Fruit fly (Drosophila melanogaster) whole organism, embryonic: ENCODE results near the gene CG42726.

Source experiments
- CG10654 ChIP-seq: fragments of 200-800 bp; sonication (Bioruptor generic); optimal IDR thresholded peaks from 2 replicates; lab custom pipeline; 2016; ENCODE audit warnings: missing biosample characterization, missing genetic modification characterization
- CG11560 ChIP-seq: fragments of 200-800 bp; sonication (Bioruptor generic); IDR thresholded peaks from 3 replicates; pipeline ENCODE4 v1.3.6; 2022; ENCODE audit warnings: missing biosample characterization, missing genetic modification characterization
- CG13894 ChIP-seq: fragments of 200-800 bp; sonication (Bioruptor generic); optimal IDR thresholded peaks from 3 replicates; lab custom pipeline; 2018; ENCODE audit warnings: missing biosample characterization, mild to moderate bottlenecking, missing genetic modification characterization, moderate library complexity
- CG14050 ChIP-seq: fragments of 200-800 bp; sonication (Bioruptor generic); IDR thresholded peaks from 3 replicates; pipeline ENCODE4 v1.3.6; 2022; ENCODE audit warnings: missing biosample characterization, missing genetic modification characterization
- CG14860 ChIP-seq: fragments of 200-800 bp; sonication (Bioruptor generic); IDR thresholded peaks from 3 replicates; pipeline ENCODE4 v1.3.6; 2022; ENCODE audit warnings: missing biosample characterization, missing genetic modification characterization; ENCODE audit not compliant: partially characterized antibody
- CG18011 ChIP-seq: fragments of 200-800 bp; sonication (Bioruptor generic); optimal IDR thresholded peaks from 2 replicates; lab custom pipeline; 2017; ENCODE audit warnings: missing biosample characterization, missing genetic modification characterization, mild to moderate bottlenecking, moderate library complexity, missing genotype
- CG18262 ChIP-seq: fragments of 200-800 bp; optimal IDR thresholded peaks from 3 replicates; lab custom pipeline; 2019; ENCODE audit warnings: missing biosample characterization, mild to moderate bottlenecking, missing genetic modification characterization, moderate library complexity
- CG2120 ChIP-seq: fragments of 200-800 bp; sonication (Bioruptor generic); optimal IDR thresholded peaks from 3 replicates; lab custom pipeline; 2016; ENCODE audit warnings: missing biosample characterization, missing genetic modification characterization
- CG2129 ChIP-seq: fragments of 200-800 bp; sonication (Bioruptor generic); IDR thresholded peaks from 2 replicates; pipeline ENCODE4 v1.3.6; 2022; ENCODE audit warnings: missing biosample characterization, missing genetic modification characterization; ENCODE audit not compliant: partially characterized antibody
- CG2678 ChIP-seq: fragments of 200-800 bp; sonication (Bioruptor generic); optimal IDR thresholded peaks from 3 replicates; lab custom pipeline; 2019; ENCODE audit warnings: missing biosample characterization, mild to moderate bottlenecking, missing genetic modification characterization, moderate library complexity
- CG32767 ChIP-seq: fragments of 200-800 bp; sonication (Bioruptor generic); IDR thresholded peaks from 2 replicates; pipeline ENCODE4 v1.3.6; 2022; ENCODE audit warnings: missing biosample characterization, missing genetic modification characterization
- CG4617 ChIP-seq: fragments of 200-800 bp; sonication (Bioruptor generic); optimal IDR thresholded peaks from 3 replicates; lab custom pipeline; 2016; ENCODE audit warnings: missing biosample characterization, missing genetic modification characterization, borderline replicate concordance
- CG4730 ChIP-seq: fragments of 200-800 bp; sonication (Bioruptor generic); IDR thresholded peaks from 2 replicates; pipeline ENCODE4 v1.3.6; 2022; ENCODE audit warnings: missing biosample characterization, missing genetic modification characterization
- CG5953 ChIP-seq: fragments of 200-800 bp; sonication (Bioruptor generic); IDR thresholded peaks from 2 replicates; pipeline ENCODE4 v1.3.6; 2022; ENCODE audit warnings: missing biosample characterization, missing genetic modification characterization
- CG9215 ChIP-seq: fragments of 200-800 bp; sonication (Bioruptor generic); IDR thresholded peaks from 2 replicates; pipeline ENCODE4 v1.3.6; 2022; ENCODE audit warnings: missing biosample characterization, missing genetic modification characterization
- D19B ChIP-seq: fragments of 200-800 bp; sonication (Bioruptor generic); optimal IDR thresholded peaks from 2 replicates; lab custom pipeline; 2017; ENCODE audit warnings: missing biosample characterization, mild to moderate bottlenecking, missing genetic modification characterization
- Dfd ChIP-seq, 2 experiments: fragments of >200 bp; optimal IDR thresholded peaks; 2 replicates each; lab custom pipeline; 2017; ENCODE audit warnings: missing biosample characterization in 2 of 2, missing genetic modification characterization in 2 of 2
- Dip3 ChIP-seq: fragments of 200-800 bp; sonication (Bioruptor generic); optimal IDR thresholded peaks from 3 replicates; lab custom pipeline; 2016; ENCODE audit warnings: missing biosample characterization, missing genetic modification characterization
- E2f1 ChIP-seq: fragments of 200-800 bp; sonication (Bioruptor generic); IDR thresholded peaks from 2 replicates; pipeline ENCODE4 v1.3.6; 2022; ENCODE audit warnings: missing biosample characterization, missing genetic modification characterization
- Elba2 ChIP-seq: fragments of 200-800 bp; sonication (Bioruptor generic); optimal IDR thresholded peaks from 3 replicates; lab custom pipeline; 2016; ENCODE audit warnings: missing biosample characterization, missing genetic modification characterization
- Hmr ChIP-seq: fragments of 200-800 bp; sonication (Bioruptor generic); optimal IDR thresholded peaks from 3 replicates; lab custom pipeline; 2017; ENCODE audit warnings: mild to moderate bottlenecking, missing biosample characterization, missing genetic modification reagents, missing genetic modification characterization
- PHDP ChIP-seq: fragments of 200-800 bp; sonication (Bioruptor generic); optimal IDR thresholded peaks from 3 replicates; lab custom pipeline; 2018; ENCODE audit warnings: missing biosample characterization, mild to moderate bottlenecking, missing genetic modification characterization, moderate library complexity
- Poxn ChIP-seq: fragments of 200-800 bp; sonication (Bioruptor generic); IDR thresholded peaks from 2 replicates; pipeline ENCODE4 v1.3.6; 2022; ENCODE audit warnings: missing biosample characterization, missing genetic modification characterization
- Stat92E ChIP-seq, 3 experiments: fragments of >200 bp in 2 of 3; fragments of 200-800 bp in 1 of 3; sonication (Bioruptor generic) in 1 of 3; optimal IDR thresholded peaks; 2 replicates each; lab custom pipeline; 2017 to 2019; ENCODE audit warnings: missing biosample characterization in 3 of 3, missing genetic modification characterization in 3 of 3, mild to moderate bottlenecking in 1 of 3, moderate library complexity in 1 of 3
- Taf1 ChIP-seq: fragments of 200-800 bp; sonication (Bioruptor generic); IDR thresholded peaks from 2 replicates; pipeline ENCODE4 v1.3.6; 2022; ENCODE audit warnings: missing biosample characterization, missing genetic modification characterization
- Trl ChIP-seq, 3 experiments: fragments of >200 bp in 2 of 3; fragments of 200-800 bp in 1 of 3; sonication (Bioruptor generic) in 1 of 3; optimal IDR thresholded peaks; 2 replicates in 1 of 3; 3 replicates in 2 of 3; lab custom pipeline; 2016 to 2017; ENCODE audit warnings: missing biosample characterization in 1 of 3, missing genetic modification characterization in 1 of 3
- Vsx1 ChIP-seq: fragments of 200-800 bp; sonication (Bioruptor generic); optimal IDR thresholded peaks from 2 replicates; lab custom pipeline; 2017; ENCODE audit warnings: missing biosample characterization, mild to moderate bottlenecking, missing genetic modification characterization, missing genetic modification reagents
- bcd ChIP-seq: fragments of 200-800 bp; sonication (Bioruptor generic); optimal IDR thresholded peaks from 2 replicates; lab custom pipeline; 2017; ENCODE audit warnings: missing biosample characterization, mild to moderate bottlenecking, missing genetic modification characterization
- bsh ChIP-seq, 2 experiments: fragments of 200-800 bp; sonication (Bioruptor generic); optimal IDR thresholded peaks; 2 replicates each; lab custom pipeline; 2017 to 2018; ENCODE audit warnings: mild to moderate bottlenecking in 2 of 2, missing biosample characterization in 2 of 2, missing genetic modification characterization in 2 of 2, moderate library complexity in 1 of 2
- cas ChIP-seq: fragments of 200-800 bp; sonication (Bioruptor generic); IDR thresholded peaks from 2 replicates; pipeline ENCODE4 v1.3.6; 2022; ENCODE audit warnings: missing biosample characterization, missing genetic modification characterization
- crol ChIP-seq: fragments of 200-800 bp; sonication (Bioruptor generic); IDR thresholded peaks from 2 replicates; pipeline ENCODE4 v1.3.6; 2022; ENCODE audit warnings: missing biosample characterization, missing genetic modification characterization
- ftz-f1 ChIP-seq: fragments of 200-800 bp; sonication (Bioruptor generic); optimal IDR thresholded peaks from 2 replicates; lab custom pipeline; 2016; ENCODE audit warnings: missing biosample characterization, missing genetic modification characterization
- gem ChIP-seq: fragments of 200-800 bp; sonication (Bioruptor generic); optimal IDR thresholded peaks from 2 replicates; lab custom pipeline; 2019; ENCODE audit warnings: missing biosample characterization, mild to moderate bottlenecking, missing genetic modification characterization, moderate library complexity
- grau ChIP-seq: fragments of 200-800 bp; optimal IDR thresholded peaks from 3 replicates; lab custom pipeline; 2019; ENCODE audit warnings: missing biosample characterization, mild to moderate bottlenecking, missing genetic modification characterization, moderate library complexity
- gsb-n ChIP-seq: fragments of 200-800 bp; sonication (Bioruptor generic); optimal IDR thresholded peaks from 3 replicates; lab custom pipeline; 2018; ENCODE audit warnings: missing biosample characterization, mild to moderate bottlenecking, missing genetic modification characterization
- jigr1 ChIP-seq: fragments of 200-800 bp; sonication (Bioruptor generic); IDR thresholded peaks from 3 replicates; pipeline ENCODE4 v1.3.6; 2022; ENCODE audit warnings: missing biosample characterization, missing genetic modification characterization
- klu ChIP-seq: fragments of 200-800 bp; sonication (Bioruptor generic); IDR thresholded peaks from 2 replicates; pipeline ENCODE4 v1.3.6; 2022; ENCODE audit warnings: missing biosample characterization, missing genetic modification characterization
- lab ChIP-seq: fragments of 200-800 bp; sonication (Bioruptor generic); optimal IDR thresholded peaks from 3 replicates; lab custom pipeline; 2017; ENCODE audit warnings: missing biosample characterization, missing genetic modification characterization, mild to moderate bottlenecking, moderate library complexity, missing genetic modification reagents
- lola ChIP-seq, 3 experiments: fragments of >200 bp in 2 of 3; fragments of 200-800 bp in 1 of 3; sonication (Bioruptor generic) in 1 of 3; optimal IDR thresholded peaks; 2 replicates each; lab custom pipeline; 2017 to 2019; ENCODE audit warnings: missing biosample characterization in 3 of 3, missing genetic modification characterization in 3 of 3, mild to moderate bottlenecking in 1 of 3, moderate library complexity in 1 of 3
- otp ChIP-seq: fragments of 200-800 bp; sonication (Bioruptor generic); IDR thresholded peaks from 3 replicates; pipeline ENCODE4, ENCODE4 v1.3.6; 2022; ENCODE audit warnings: missing biosample characterization, missing genetic modification characterization
- pfk ChIP-seq: fragments of 200-800 bp; sonication (Bioruptor generic); optimal IDR thresholded peaks from 2 replicates; lab custom pipeline; 2018; ENCODE audit warnings: missing biosample characterization, mild to moderate bottlenecking, missing genetic modification characterization, moderate library complexity
- phol ChIP-seq: fragments of 200-800 bp; sonication (Bioruptor generic); optimal IDR thresholded peaks from 3 replicates; lab custom pipeline; 2018; ENCODE audit warnings: missing biosample characterization, mild to moderate bottlenecking, missing genetic modification characterization, moderate library complexity
- repo ChIP-seq: fragments of 200-800 bp; sonication (Bioruptor generic); optimal IDR thresholded peaks from 2 replicates; lab custom pipeline; 2016; ENCODE audit warnings: missing biosample characterization, missing genetic modification characterization
- ro ChIP-seq: fragments of 200-800 bp; sonication (Bioruptor generic); IDR thresholded peaks from 2 replicates; pipeline ENCODE4 v1.3.6; 2022; ENCODE audit warnings: missing biosample characterization, missing genetic modification characterization
- salm ChIP-seq: fragments of 200-800 bp; sonication (Bioruptor generic); optimal IDR thresholded peaks from 2 replicates; lab custom pipeline; 2018; ENCODE audit warnings: missing biosample characterization, mild to moderate bottlenecking, missing genetic modification characterization
- sna ChIP-seq: fragments of 200-800 bp; sonication (Bioruptor generic); IDR thresholded peaks from 2 replicates; pipeline ENCODE4 v1.3.6; 2022; ENCODE audit warnings: missing biosample characterization, missing genetic modification characterization; ENCODE audit not compliant: partially characterized antibody
- tio ChIP-seq: fragments of 200-800 bp; sonication (Bioruptor generic); optimal IDR thresholded peaks from 2 replicates; lab custom pipeline; 2017; ENCODE audit warnings: missing biosample characterization, missing genetic modification characterization, inconsistent platforms
- tup ChIP-seq: fragments of 200-800 bp; sonication (Bioruptor generic); optimal IDR thresholded peaks from 2 replicates; lab custom pipeline; 2016; ENCODE audit warnings: missing biosample characterization, mild to moderate bottlenecking, missing genetic modification characterization, moderate library complexity
- wek ChIP-seq: fragments of 200-800 bp; sonication (Bioruptor generic); optimal IDR thresholded peaks from 3 replicates; lab custom pipeline; 2018; ENCODE audit warnings: missing biosample characterization, mild to moderate bottlenecking, missing genetic modification characterization, moderate library complexity
- zen ChIP-seq: fragments of 200-800 bp; sonication (Bioruptor generic); optimal IDR thresholded peaks from 3 replicates; lab custom pipeline; 2018; ENCODE audit warnings: missing biosample characterization, mild to moderate bottlenecking, missing genetic modification characterization, moderate library complexity

Gene CG42726

dm6 chr3R:15371833-15372232, 24.0 kb downstream of the CG42726 start, which contains the start of the genes Ccm3 and CG6136 (continued):
- TF ChIP-seq lola (GFP tag; optimal IDR thresholded peaks at IDR 0.05; lab: Kevin White, UChicago) = no peak
- no peak for TF ChIP-seq CG2678 (tag; lab: Kevin White, UChicago)
- no peak for TF ChIP-seq CG11560 (tag; lab: Robert Waterston, UW)
- no peak for TF ChIP-seq otp (GFP tag; lab: Robert Waterston, UW)
- peak; percentile 77 for TF ChIP-seq CG2129 (GFP tag; lab: Robert Waterston, UW)
- TF ChIP-seq zen = no peak
- TF ChIP-seq Hmr (GFP tag; lab: Kevin White, UChicago) = peak; percentile 69
- peak; percentile 56; the same call in 1 of the 2 replicates for TF ChIP-seq E2f1
- peak; percentile 21 for TF ChIP-seq CG10654 (GFP tag; lab: Kevin White, UChicago)
- peak; percentile 61 for TF ChIP-seq lab (GFP tag; lab: Kevin White, UChicago)
- no peak for TF ChIP-seq Poxn (GFP tag; lab: Robert Waterston, UW)
- TF ChIP-seq grau = peak; percentile 54
- no peak for TF ChIP-seq pfk (GFP tag; lab: Kevin White, UChicago)
- TF ChIP-seq gsb-n (tag; lab: Kevin White, UChicago) = no peak
- no peak for TF ChIP-seq Dfd (GFP tag; optimal IDR thresholded peaks at IDR 0.05; lab: Kevin White, UChicago)
- TF ChIP-seq CG2120 (GFP tag; lab: Kevin White, UChicago) = peak; percentile 72
- no peak for TF ChIP-seq klu (GFP tag; lab: Robert Waterston, UW)
- TF ChIP-seq bcd (GFP tag; lab: Kevin White, UChicago) = peak; percentile 28
- TF ChIP-seq CG18011 (GFP tag; lab: Kevin White, UChicago) = no peak
- no peak for TF ChIP-seq gem
- no peak for TF ChIP-seq CG5953 (GFP tag; lab: Robert Waterston, UW)
- peak; percentile 39 for TF ChIP-seq repo (GFP tag; lab: Kevin White, UChicago)
- no peak for TF ChIP-seq Vsx1 (GFP tag; lab: Kevin White, UChicago)
- TF ChIP-seq ro (GFP tag; lab: Robert Waterston, UW) = no peak
- peak; percentile 45 for TF ChIP-seq CG13894 (tag; lab: Kevin White, UChicago)
- TF ChIP-seq PHDP (tag; lab: Kevin White, UChicago) = peak; percentile 28
- no peak for TF ChIP-seq CG4730 (GFP tag; lab: Robert Waterston, UW)
- no peak for TF ChIP-seq tup (GFP tag; lab: Kevin White, UChicago)
- peak; percentile 88 for TF ChIP-seq CG4617
- 0 out of 2 replicates have a peak, but pooled peaks have one; percentile 8 for TF ChIP-seq Taf1 (GFP tag; lab: Robert Waterston, UW)
- peak; percentile 85 for TF ChIP-seq sna
- TF ChIP-seq wek (GFP tag; lab: Kevin White, UChicago) = no peak
- TF ChIP-seq salm (tag; lab: Kevin White, UChicago) = no peak
- no peak for TF ChIP-seq CG32767 (GFP tag; lab: Robert Waterston, UW)
- no peak for TF ChIP-seq bsh (GFP tag; optimal IDR thresholded peaks at IDR 0.05; lab: Kevin White, UChicago)
- no peak for TF ChIP-seq CG14050 (GFP tag; lab: Robert Waterston, UW)
- TF ChIP-seq cas (GFP tag; lab: Robert Waterston, UW) = no peak
- TF ChIP-seq CG9215 = no peak
- no peak for TF ChIP-seq tio
- TF ChIP-seq D19B (GFP tag; lab: Kevin White, UChicago) = no peak
- no peak for TF ChIP-seq CG18262 (tag; lab: Kevin White, UChicago)
- peak; percentile 25 for TF ChIP-seq phol (tag; lab: Kevin White, UChicago)
- TF ChIP-seq Dip3 (GFP tag; lab: Kevin White, UChicago) = peak; percentile 36
- TF ChIP-seq crol (GFP tag; lab: Robert Waterston, UW) = no peak
- TF ChIP-seq Elba2 (GFP tag; lab: Kevin White, UChicago) = peak; percentile 35
- no peak for TF ChIP-seq ftz-f1
- TF ChIP-seq CG14860 (GFP tag; lab: Robert Waterston, UW) = peak; percentile 90
- TF ChIP-seq Stat92E (GFP tag; optimal IDR thresholded peaks at IDR 0.05; lab: Kevin White, UChicago) = no peak
- TF ChIP-seq jigr1 (GFP tag; lab: Robert Waterston, UW) = no peak
- no peak for TF ChIP-seq Trl (optimal IDR thresholded peaks at IDR 0.05; lab: Kevin White, UChicago)
- TF ChIP-seq Trl (GFP tag; optimal IDR thresholded peaks at IDR 0.05; lab: Kevin White, UChicago) = peak; percentile 63
